Worm (Caenorhabditis elegans) whole organism, midembryonic: ENCODE measurements around the gene srsx-35.

Experiments
- T22C8.4 ChIP-seq: fragments of 200-800 bp; sonication (Bioruptor generic); IDR thresholded peaks from 2 replicates; pipeline ENCODE4 v1.3.6; 2022; ENCODE audit warnings: missing genetic modification characterization, missing compliant biosample characterization
- flt-1 ChIP-seq: fragments of 200-800 bp; sonication (Bioruptor generic); IDR thresholded peaks from 2 replicates; pipeline ENCODE4 v1.3.6; 2022; ENCODE audit warnings: missing genetic modification characterization, missing compliant biosample characterization
- klf-2 ChIP-seq: fragments of 200-800 bp; sonication (Bioruptor generic); conservative IDR thresholded peaks from 2 replicates; pipeline ENCODE4 v1.3.6; 2022; ENCODE audit warnings: missing genetic modification reagents, missing genetic modification characterization, missing compliant biosample characterization
- med-1 ChIP-seq: sonication (generic microtip); optimal IDR thresholded peaks from 2 replicates; lab custom pipeline; 2017; ENCODE audit warnings: missing genetic modification characterization, mild to moderate bottlenecking, missing compliant biosample characterization, antibody characterized with exemption, missing genetic modification reagents; ENCODE audit not compliant: insufficient read depth
- ref-1 ChIP-seq: fragments of 200-800 bp; sonication (Bioruptor generic); conservative IDR thresholded peaks from 2 replicates; pipeline ENCODE4 v1.3.6; 2022; ENCODE audit warnings: missing genetic modification reagents, missing genetic modification characterization, missing compliant biosample characterization
- ztf-23 ChIP-seq: fragments of 200-800 bp; sonication (Bioruptor generic); IDR thresholded peaks from 2 replicates; pipeline ENCODE4 v1.3.6; 2022; ENCODE audit warnings: missing genetic modification reagents, missing genetic modification characterization, missing compliant biosample characterization
- ztf-29 ChIP-seq: fragments of 200-800 bp; sonication (Bioruptor generic); IDR thresholded peaks from 2 replicates; pipeline ENCODE4 v1.3.6; 2022; ENCODE audit warnings: missing genetic modification reagents, missing genetic modification characterization, missing compliant biosample characterization

ce11 chrV:20648868-20649267 lies 32.4 kb upstream of the srsx-35 start:
- TF ChIP-seq flt-1 (GFP tag; lab: Robert Waterston, UW) (no peak), med-1 (GFP tag; lab: Kevin White, UChicago) (no peak), ztf-29 (GFP tag; lab: Robert Waterston, UW) (no peak), T22C8.4 (no peak), klf-2 (GFP tag; lab: Robert Waterston, UW) (no peak), ref-1 (GFP tag; lab: Robert Waterston, UW) (no peak), ztf-23 (GFP tag; lab: Robert Waterston, UW) (no peak)
